Fruit fly (Drosophila melanogaster): Measurements from ENCODE around the gene Dys.
A peak's percentile ranks its signal among the peaks of the same experiment; 100 is the strongest.

The Dys gene

dm6 chr3R:19623606-19624005 is 162.7 kb downstream of the Dys start (continued):
- no peak for TF ChIP-seq CG14667 (GFP tag; IDR thresholded peaks at IDR 0.05)
- peak; percentile 15 for TF ChIP-seq Fer1 (GFP tag; optimal IDR thresholded peaks at IDR 0.05)
- TF ChIP-seq CG14965 (GFP tag; optimal IDR thresholded peaks at IDR 0.05; ENCODE audit: borderline replicate concordance) = no peak
- peak; percentile 75 for TF ChIP-seq dysf (GFP tag; IDR thresholded peaks at IDR 0.05)
- TF ChIP-seq H2.0 (GFP tag; IDR thresholded peaks at IDR 0.05) = no peak
- no peak for TF ChIP-seq CG18619 (GFP tag; optimal IDR thresholded peaks at IDR 0.05)
- no peak for TF ChIP-seq dmrt11E (tag; optimal IDR thresholded peaks at IDR 0.05)
- peak; percentile 55 for TF ChIP-seq CG18599 (GFP tag; optimal IDR thresholded peaks at IDR 0.05)
- TF ChIP-seq lilli (GFP tag; optimal IDR thresholded peaks at IDR 0.05) = peak; percentile 60
- peak; percentile 36 for TF ChIP-seq PHDP (tag; optimal IDR thresholded peaks at IDR 0.05)
- peak; percentile 40 for TF ChIP-seq CG17829 (tag; optimal IDR thresholded peaks at IDR 0.05)
- TF ChIP-seq CG9876 (GFP tag; optimal IDR thresholded peaks at IDR 0.05) = peak; percentile 15
- TF ChIP-seq NC2β (GFP tag; optimal IDR thresholded peaks at IDR 0.05) = no peak
- TF ChIP-seq CG11504 (tag; optimal IDR thresholded peaks at IDR 0.05) = peak; percentile 74
- peak; percentile 55; the same call in 1 of the 3 replicates for TF ChIP-seq CG3726 (GFP tag; IDR thresholded peaks at IDR 0.05)
- TF ChIP-seq zfh2 (GFP tag; optimal IDR thresholded peaks at IDR 0.05) = peak; percentile 34
- TF ChIP-seq slou (GFP tag; optimal IDR thresholded peaks at IDR 0.05) = no peak
- no peak for TF ChIP-seq GATAe (GFP tag; conservative IDR thresholded peaks at IDR 0.05)
- peak; percentile 74; the same call in 2 of the 3 replicates for TF ChIP-seq CG34422 (GFP tag; IDR thresholded peaks at IDR 0.05)
- TF ChIP-seq oc (tag; optimal IDR thresholded peaks at IDR 0.05) = peak; percentile 48
- no peak for TF ChIP-seq kni (GFP tag; optimal IDR thresholded peaks at IDR 0.05)
- no peak for TF ChIP-seq run (tag; optimal IDR thresholded peaks at IDR 0.05)
- peak; percentile 68; the same call in 2 of the 3 replicates for TF ChIP-seq CG11695 (GFP tag; IDR thresholded peaks at IDR 0.05)
- TF ChIP-seq slp2 (GFP tag; optimal IDR thresholded peaks at IDR 0.05) = peak; percentile 36
- peak; percentile 74; the same call in 2 of the 3 replicates for TF ChIP-seq ci (GFP tag; IDR thresholded peaks at IDR 0.05)
- TF ChIP-seq amos (GFP tag; IDR thresholded peaks at IDR 0.05; ENCODE audit: partially characterized antibody) = no peak
- TF ChIP-seq lab (GFP tag; optimal IDR thresholded peaks at IDR 0.05) = peak; percentile 55
- TF ChIP-seq eve (GFP tag; optimal IDR thresholded peaks at IDR 0.05) = peak in 1 of 2 experiments; percentile 80
- TF ChIP-seq rib (GFP tag; IDR thresholded peaks at IDR 0.05) = 0 out of 2 replicates have a peak, but pooled peaks have one; percentile 25
- TF ChIP-seq CG18011 (GFP tag; optimal IDR thresholded peaks at IDR 0.05) = no peak
- peak; percentile 23 for TF ChIP-seq CG10654 (GFP tag; optimal IDR thresholded peaks at IDR 0.05)
- no peak for TF ChIP-seq mirr (GFP tag; optimal IDR thresholded peaks at IDR 0.05)
- no peak for TF ChIP-seq CG8765 (GFP tag; IDR thresholded peaks at IDR 0.05)
- no peak for TF ChIP-seq HmgD (GFP tag; optimal IDR thresholded peaks at IDR 0.05)
- no peak for TF ChIP-seq grn (GFP tag; optimal IDR thresholded peaks at IDR 0.05)
- 0 out of 2 replicates have a peak, but pooled peaks have one; percentile 25 for TF ChIP-seq CG16779 (GFP tag; IDR thresholded peaks at IDR 0.05)
- peak; percentile 17; the same call in 1 of the 2 replicates for TF ChIP-seq CG7372 (GFP tag; IDR thresholded peaks at IDR 0.05)
- TF ChIP-seq CG9817 (tag; optimal IDR thresholded peaks at IDR 0.05) = peak; percentile 28
- TF ChIP-seq CG9932 (GFP tag; IDR thresholded peaks at IDR 0.05) = peak; percentile 54; the same call in 1 of the 2 replicates
- peak; percentile 27 for TF ChIP-seq CG1792 (GFP tag; optimal IDR thresholded peaks at IDR 0.05)
- peak; percentile 67 for TF ChIP-seq CG31441 (GFP tag; IDR thresholded peaks at IDR 0.05)
- 0 out of 2 replicates have a peak, but pooled peaks have one; percentile 20 for TF ChIP-seq gsb (GFP tag; IDR thresholded peaks at IDR 0.05)
- TF ChIP-seq CG17912 (GFP tag; optimal IDR thresholded peaks at IDR 0.05) = no peak
- TF ChIP-seq gt (GFP tag; IDR thresholded peaks at IDR 0.05) = no peak
- no peak for TF ChIP-seq eyg (GFP tag; optimal IDR thresholded peaks at IDR 0.05)
- peak; percentile 57 for TF ChIP-seq pnt (GFP tag; optimal IDR thresholded peaks at IDR 0.05)
- peak; percentile 20; the same call in 1 of the 2 replicates for TF ChIP-seq onecut (GFP tag; IDR thresholded peaks at IDR 0.05)
- no peak for TF ChIP-seq CG13775 (GFP tag; optimal IDR thresholded peaks at IDR 0.05)
- no peak for TF ChIP-seq dati (GFP tag; IDR thresholded peaks at IDR 0.05)
- no peak for TF ChIP-seq kah (GFP tag; optimal IDR thresholded peaks at IDR 0.05)
- peak; percentile 59 for TF ChIP-seq repo (GFP tag; optimal IDR thresholded peaks at IDR 0.05)
